Worm (Caenorhabditis elegans): ENCODE data around the gene acr-25.

ce11 chrIV:6471216-6471615, 7.1 kb downstream of the acr-25 start, which contains the start of gene tmed-13:
- TF ChIP-seq aly-2 (tag; optimal IDR thresholded peaks at IDR 0.05) (no peak), nhr-90 (tag; optimal IDR thresholded peaks at IDR 0.05; ENCODE audit: poor library complexity) (no peak), lin-14 (GFP tag; optimal IDR thresholded peaks at IDR 0.05) (no peak), tbx-2 (tag; optimal IDR thresholded peaks at IDR 0.05) (no peak)
